Worm (Caenorhabditis elegans) whole organism, mixed stage, embryonic: ENCODE measurements around the gene nhr-16.

Experiments used
- elt-3 ChIP-seq: fragments of 150-350 bp; optimal IDR thresholded peaks from 2 replicates; lab custom pipeline; 2014; ENCODE audit warnings: missing biosample characterization, missing genetic modification characterization
- unc-39 ChIP-seq: fragments of 150-350 bp; optimal IDR thresholded peaks from 2 replicates; lab custom pipeline; 2014; ENCODE audit warnings: missing biosample characterization, missing genetic modification characterization

- TF ChIP-seq unc-39 (tag; lab: Kevin White, UChicago) (no peak), elt-3 (no peak)
Observed at ce11 chrII:4435134-4435533, 3.5 kb upstream of the nhr-16 start, which contains the start of gene nhr-273.
